Fruit fly (Drosophila melanogaster): ENCODE results near the gene Lamtor4.

Gene Lamtor4

dm6 chr3L:3898978-3899377, 2.3 kb downstream of the Lamtor4 start, which contains the start of gene Ccz1 (continued):
- TF ChIP-seq Hr38 (GFP tag; optimal IDR thresholded peaks at IDR 0.05) (peak; percentile 35), CG9139 (GFP tag; optimal IDR thresholded peaks at IDR 0.05) (peak; percentile 4), topi (GFP tag; optimal IDR thresholded peaks at IDR 0.05) (no peak), CG11294 (GFP tag; IDR thresholded peaks at IDR 0.05) (no peak), CG11902 (GFP tag; optimal IDR thresholded peaks at IDR 0.05) (no peak), fkh (GFP tag; optimal IDR thresholded peaks at IDR 0.05) (peak; percentile 100), CG7368 (GFP tag; optimal IDR thresholded peaks at IDR 0.05) (no peak), Lpt (GFP tag; optimal IDR thresholded peaks at IDR 0.05) (no peak), Ets96B (tag; optimal IDR thresholded peaks at IDR 0.05) (no peak), CG34406 (GFP tag; optimal IDR thresholded peaks at IDR 0.05) (no peak), CG3919 (GFP tag; optimal IDR thresholded peaks at IDR 0.05) (no peak), CG6854 (GFP tag; optimal IDR thresholded peaks at IDR 0.05) (no peak), svp (GFP tag) (peak; percentile 37), CG6276 (GFP tag; optimal IDR thresholded peaks at IDR 0.05) (no peak), CG3032 (tag; optimal IDR thresholded peaks at IDR 0.05) (no peak), CG4318 (GFP tag; optimal IDR thresholded peaks at IDR 0.05) (no peak)

dm6 chr3L:3901865-3902490, 5.3 kb downstream of the Lamtor4 start:
- peak; percentile 69 for TF ChIP-seq dsx (GFP tag; optimal IDR thresholded peaks at IDR 0.05; ENCODE audit: poor library complexity, severe bottlenecking)
- peak; percentile 44 for TF ChIP-seq Eip78C (GFP tag)
- TF ChIP-seq vri (GFP tag; optimal IDR thresholded peaks at IDR 0.05): peak; percentile 5
- no peak for TF ChIP-seq net (GFP tag; optimal IDR thresholded peaks at IDR 0.05)
- no peak for TF ChIP-seq Blimp-1 (GFP tag; optimal IDR thresholded peaks at IDR 0.05)
- TF ChIP-seq Eip93F (GFP tag; optimal IDR thresholded peaks at IDR 0.05): no peak
- no peak for TF ChIP-seq CG1621 (tag; optimal IDR thresholded peaks at IDR 0.05)
- TF ChIP-seq spab (GFP tag; optimal IDR thresholded peaks at IDR 0.05): peak; percentile 7
- peak; percentile 49 for TF ChIP-seq fkh (GFP tag; optimal IDR thresholded peaks at IDR 0.05)
- peak; percentile 42 to 62 for TF ChIP-seq ss (GFP tag; optimal IDR thresholded peaks at IDR 0.05)
- peak; percentile 60 for TF ChIP-seq CG6808 (GFP tag; optimal IDR thresholded peaks at IDR 0.05)
- peak; percentile 51 for TF ChIP-seq CG6276 (GFP tag; optimal IDR thresholded peaks at IDR 0.05)
- TF ChIP-seq Sox14 (GFP tag; optimal IDR thresholded peaks at IDR 0.05): peak; percentile 86
- no peak for TF ChIP-seq achi (GFP tag; optimal IDR thresholded peaks at IDR 0.05)

- no peak for TF ChIP-seq Hr38 (GFP tag; optimal IDR thresholded peaks at IDR 0.05)
- no peak for TF ChIP-seq CG6163 (GFP tag; IDR thresholded peaks at IDR 0.05)
- peak; percentile 65 for TF ChIP-seq net (GFP tag; optimal IDR thresholded peaks at IDR 0.05)
- TF ChIP-seq esn (GFP tag; optimal IDR thresholded peaks at IDR 0.05): peak; percentile 76
- TF ChIP-seq lz (GFP tag; optimal IDR thresholded peaks at IDR 0.05): peak; percentile 77
- no peak for TF ChIP-seq Sox14 (GFP tag; optimal IDR thresholded peaks at IDR 0.05)
- peak; percentile 49 for TF ChIP-seq CG8632 (GFP tag; optimal IDR thresholded peaks at IDR 0.05)
- peak; percentile 56 for TF ChIP-seq CG4318 (GFP tag; optimal IDR thresholded peaks at IDR 0.05)
- peak; percentile 20 for TF ChIP-seq dac (GFP tag; optimal IDR thresholded peaks at IDR 0.05)
- TF ChIP-seq fd85E (GFP tag; optimal IDR thresholded peaks at IDR 0.05): peak; percentile 11
- TF ChIP-seq CG3032 (tag; optimal IDR thresholded peaks at IDR 0.05): peak; percentile 45
- TF ChIP-seq CG6808 (GFP tag; optimal IDR thresholded peaks at IDR 0.05): peak; percentile 44
- TF ChIP-seq CG6276 (GFP tag; optimal IDR thresholded peaks at IDR 0.05): peak; percentile 50
- peak; percentile 30 for TF ChIP-seq CG8319 (GFP tag; optimal IDR thresholded peaks at IDR 0.05)
- TF ChIP-seq CG10669 (GFP tag; optimal IDR thresholded peaks at IDR 0.05): peak; percentile 49
- peak; percentile 57 for TF ChIP-seq cyc (GFP tag; optimal IDR thresholded peaks at IDR 0.05)
- peak; percentile 28 for TF ChIP-seq CG7368 (GFP tag; optimal IDR thresholded peaks at IDR 0.05)
- TF ChIP-seq Sox15 (GFP tag; optimal IDR thresholded peaks at IDR 0.05): peak; percentile 68
- TF ChIP-seq CG16779 (tag; optimal IDR thresholded peaks at IDR 0.05): no peak
- peak; percentile 58 for TF ChIP-seq CG6792 (GFP tag; optimal IDR thresholded peaks at IDR 0.05)
- TF ChIP-seq CG11902 (GFP tag; optimal IDR thresholded peaks at IDR 0.05): peak; percentile 59
- TF ChIP-seq CG10631 (GFP tag; optimal IDR thresholded peaks at IDR 0.05): peak; percentile 71
- no peak for TF ChIP-seq Eip93F (GFP tag; optimal IDR thresholded peaks at IDR 0.05)
- no peak for TF ChIP-seq Blimp-1 (GFP tag; optimal IDR thresholded peaks at IDR 0.05)
- peak; percentile 55 for TF ChIP-seq CG9139 (GFP tag; optimal IDR thresholded peaks at IDR 0.05)
- peak; percentile 26 for TF ChIP-seq CG1621 (tag; optimal IDR thresholded peaks at IDR 0.05)
- peak; percentile 72 for TF ChIP-seq CG32006 (GFP tag; optimal IDR thresholded peaks at IDR 0.05)
- TF ChIP-seq CG34406 (GFP tag; optimal IDR thresholded peaks at IDR 0.05): peak; percentile 47
- peak; percentile 75 for TF ChIP-seq Smox (GFP tag; optimal IDR thresholded peaks at IDR 0.05)
- peak; percentile 66 for TF ChIP-seq Hr39 (GFP tag; optimal IDR thresholded peaks at IDR 0.05)
These were observed 5.9 kb downstream of the Lamtor4 start, which contains the start of gene Ubi-p63E for dm6 chr3L:3902491-3903198. Gene Ubi-p63E (minus strand): TSS chr3L:3903184.
